Worm (Caenorhabditis elegans): ENCODE measurements around the gene fbxa-61.

fbxa-61 gene

DNA sequence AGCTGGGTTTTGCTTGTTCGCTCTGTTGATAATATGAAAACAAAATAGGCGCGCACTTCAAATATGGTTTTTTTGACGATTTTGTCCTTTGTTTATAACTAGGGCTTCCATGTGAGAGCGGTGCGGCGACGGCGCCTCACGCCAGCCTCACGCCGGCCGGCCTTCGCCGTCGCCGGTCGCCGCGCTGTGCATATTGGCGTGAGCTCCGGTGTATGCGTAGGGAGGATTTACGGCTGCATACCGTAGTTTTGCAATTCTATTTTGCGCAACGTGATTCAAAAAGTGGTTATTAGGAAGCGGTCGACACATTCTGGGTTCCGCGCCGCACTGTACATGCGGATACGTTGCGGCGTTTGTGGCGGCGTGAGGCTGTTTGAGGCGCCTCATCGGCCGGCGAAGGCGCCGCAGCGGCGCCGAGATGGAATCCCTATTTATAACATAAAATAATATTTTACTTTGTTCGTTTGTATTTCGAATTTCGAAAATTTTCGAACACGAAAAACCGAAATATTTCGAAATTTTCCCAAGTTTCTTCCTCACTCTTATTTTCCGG lies 24.7 kb upstream of the fbxa-61 start:
- no peak for TF ChIP-seq crh-2 (tag; optimal IDR thresholded peaks at IDR 0.05)
- no peak for TF ChIP-seq elt-3 (tag; optimal IDR thresholded peaks at IDR 0.05)

DNA sequence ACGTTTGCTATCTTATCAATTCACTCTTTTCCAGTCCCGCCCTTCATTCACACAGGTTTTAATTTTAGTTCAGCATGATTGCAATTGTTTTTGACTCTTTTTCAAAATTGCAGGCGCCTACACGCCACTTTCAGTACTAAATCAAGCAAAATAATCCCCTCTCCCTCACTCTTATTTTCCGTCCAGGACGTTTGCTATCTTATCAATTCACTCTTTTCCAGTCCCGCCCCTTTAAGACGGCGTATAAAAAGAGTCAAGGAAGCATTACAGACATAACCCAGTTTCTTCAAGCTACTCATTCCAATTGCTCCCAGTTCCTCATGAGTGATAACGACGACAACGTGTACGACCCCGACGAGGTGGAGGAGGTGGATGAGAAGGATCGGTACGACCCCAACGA lies 24.2 kb upstream of the fbxa-61 start, which contains the start of gene Y119D3B.21:
Gene Y119D3B.21, plus strand, starts transcription at position 321 of the 400 bp plus-strand sequence.
- no peak for TF ChIP-seq skn-1 (tag; optimal IDR thresholded peaks at IDR 0.05)
- TF ChIP-seq fos-1 (tag; optimal IDR thresholded peaks at IDR 0.05): peak; percentile 84
- no peak for TF ChIP-seq nhr-23 (tag; optimal IDR thresholded peaks at IDR 0.05)
- peak; percentile 53 for TF ChIP-seq ama-1 (optimal IDR thresholded peaks at IDR 0.05)
- TF ChIP-seq sma-9 (GFP tag; optimal IDR thresholded peaks at IDR 0.05): peak; percentile 13
- TF ChIP-seq sma-9 (tag; optimal IDR thresholded peaks at IDR 0.05): no peak
- no peak for TF ChIP-seq ceh-82 (tag; optimal IDR thresholded peaks at IDR 0.05)
- TF ChIP-seq F13H6.1 (tag; optimal IDR thresholded peaks at IDR 0.05): peak; percentile 29
- no peak for TF ChIP-seq lin-39 (tag; optimal IDR thresholded peaks at IDR 0.05)
- no peak for TF ChIP-seq zag-1 (tag; optimal IDR thresholded peaks at IDR 0.05)
- peak; percentile 49 for TF ChIP-seq crh-2 (tag; optimal IDR thresholded peaks at IDR 0.05)
- no peak for TF ChIP-seq nhr-129 (tag; optimal IDR thresholded peaks at IDR 0.05)
- TF ChIP-seq aly-2 (tag; optimal IDR thresholded peaks at IDR 0.05): no peak
- no peak for TF ChIP-seq elt-3 (tag; optimal IDR thresholded peaks at IDR 0.05)
- no peak for TF ChIP-seq mab-5 (tag; optimal IDR thresholded peaks at IDR 0.05)

DNA sequence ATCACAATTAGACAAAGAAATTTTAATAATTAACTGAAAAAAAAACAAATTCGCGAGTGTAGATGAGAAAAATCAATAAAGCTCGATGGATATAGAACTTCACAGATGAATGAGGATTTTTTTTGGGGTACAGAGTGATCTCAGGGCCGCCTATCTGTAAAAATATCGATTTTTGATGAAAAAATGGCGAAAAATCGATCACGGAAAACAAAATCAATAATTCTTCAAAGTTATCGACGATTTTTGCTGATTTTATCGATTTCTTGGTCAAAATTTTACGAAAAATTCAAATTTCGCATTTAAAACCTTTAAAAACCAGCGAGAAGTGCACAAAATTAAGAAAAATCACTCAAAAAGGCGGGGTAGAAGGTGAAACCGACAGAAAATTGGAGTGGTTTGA lies 22.8 kb upstream of the fbxa-61 start:
- TF ChIP-seq sem-4 (tag; optimal IDR thresholded peaks at IDR 0.05) (no peak), nhr-11 (tag; optimal IDR thresholded peaks at IDR 0.05) (no peak), nhr-23 (tag; optimal IDR thresholded peaks at IDR 0.05) (no peak), F13H6.1 (tag; optimal IDR thresholded peaks at IDR 0.05) (no peak)

DNA sequence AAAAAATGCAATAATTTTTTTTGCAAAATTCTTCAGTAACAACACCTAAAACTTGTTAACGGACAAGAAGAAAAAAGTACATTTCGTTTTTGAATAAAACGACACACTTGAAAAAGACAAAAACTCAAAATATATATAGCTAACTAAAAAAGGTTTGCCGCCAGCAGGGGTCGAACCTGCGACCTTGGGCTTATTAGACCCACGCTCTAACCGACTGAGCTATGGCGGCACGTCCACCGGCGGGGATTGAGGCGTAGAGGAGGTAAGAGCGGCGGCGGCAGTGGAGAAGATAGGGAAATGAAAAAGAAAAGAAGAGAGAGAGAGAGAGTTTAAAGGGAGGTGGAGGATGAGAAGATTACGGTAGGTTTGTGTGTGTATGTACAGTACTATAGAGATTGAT lies 20.6 kb upstream of the fbxa-61 start:
- TF ChIP-seq peb-1 (tag; optimal IDR thresholded peaks at IDR 0.05) (no peak), lsy-2 (tag; optimal IDR thresholded peaks at IDR 0.05) (peak in 1 of 2 experiments; percentile 15)

DNA sequence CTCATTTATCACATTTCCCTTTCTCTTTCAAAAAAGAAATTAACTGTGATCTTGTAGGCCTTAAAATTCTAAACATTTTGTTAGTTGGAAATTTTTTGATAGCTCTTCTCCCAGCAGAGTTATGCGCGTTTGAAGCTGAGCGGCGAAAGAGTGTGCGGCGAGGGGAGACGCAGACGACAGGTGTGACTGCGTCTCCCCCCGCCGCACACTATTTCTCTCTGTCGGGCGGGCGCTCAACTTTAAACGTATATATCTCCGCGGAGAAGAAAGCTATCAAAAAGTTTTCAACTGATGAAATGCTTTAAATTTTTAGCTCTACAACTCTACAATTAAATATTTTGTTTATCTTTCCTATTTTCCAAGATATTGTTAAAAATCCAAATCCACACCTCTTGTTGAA lies 19.9 kb upstream of the fbxa-61 start:
- TF ChIP-seq lin-13 (GFP tag; optimal IDR thresholded peaks at IDR 0.05): peak; percentile 58
- TF ChIP-seq elt-3 (tag; optimal IDR thresholded peaks at IDR 0.05): no peak

DNA sequence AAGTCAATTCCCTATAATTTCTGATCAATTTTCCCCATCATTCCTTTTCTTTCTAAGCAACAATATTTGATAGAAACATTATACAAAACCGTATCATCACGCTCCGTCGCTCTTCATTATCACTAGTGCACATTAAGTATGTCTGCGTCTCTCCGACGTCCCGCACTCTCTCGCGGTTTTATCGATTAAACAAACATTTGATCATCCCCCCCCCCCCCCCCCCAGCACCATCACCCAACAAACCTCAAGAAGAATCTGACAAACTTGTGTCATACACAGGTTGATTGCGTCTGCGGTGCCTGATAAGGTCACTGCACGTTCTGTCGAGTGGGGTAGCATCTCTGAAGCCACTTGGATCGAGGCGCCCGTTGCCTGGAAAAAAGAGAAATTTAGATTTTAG lies 18.8 kb upstream of the fbxa-61 start:
- TF ChIP-seq fos-1 (tag; optimal IDR thresholded peaks at IDR 0.05): peak; percentile 50
- TF ChIP-seq nhr-129 (tag; optimal IDR thresholded peaks at IDR 0.05): no peak
- no peak for TF ChIP-seq nhr-6 (tag; optimal IDR thresholded peaks at IDR 0.05)
- TF ChIP-seq nhr-12 (tag; optimal IDR thresholded peaks at IDR 0.05): no peak
- no peak for TF ChIP-seq R02D3.7 (tag; optimal IDR thresholded peaks at IDR 0.05)
- TF ChIP-seq C34F6.9 (tag; optimal IDR thresholded peaks at IDR 0.05): no peak

DNA sequence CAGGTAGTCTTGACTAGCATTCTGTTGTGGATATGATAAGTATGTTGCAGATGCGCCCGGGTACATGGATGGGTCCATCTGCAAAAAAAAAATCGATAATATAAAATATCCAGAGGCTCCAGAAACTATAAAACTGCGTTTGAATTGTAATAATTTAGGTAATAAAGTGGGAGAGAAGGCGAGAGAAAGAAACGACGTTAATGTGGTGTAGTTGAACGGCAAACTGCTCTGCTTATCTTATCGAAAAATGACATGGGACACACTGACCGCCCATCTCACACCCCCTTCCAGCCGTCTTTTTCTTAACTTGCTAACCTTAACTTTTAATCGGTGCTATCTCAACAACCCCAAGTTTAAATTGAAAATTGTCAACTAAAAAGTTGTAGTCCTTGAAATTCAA lies 16.9 kb upstream of the fbxa-61 start:
- TF ChIP-seq lin-11 (tag; optimal IDR thresholded peaks at IDR 0.05) (no peak), fos-1 (tag; optimal IDR thresholded peaks at IDR 0.05) (peak; percentile 65)

DNA sequence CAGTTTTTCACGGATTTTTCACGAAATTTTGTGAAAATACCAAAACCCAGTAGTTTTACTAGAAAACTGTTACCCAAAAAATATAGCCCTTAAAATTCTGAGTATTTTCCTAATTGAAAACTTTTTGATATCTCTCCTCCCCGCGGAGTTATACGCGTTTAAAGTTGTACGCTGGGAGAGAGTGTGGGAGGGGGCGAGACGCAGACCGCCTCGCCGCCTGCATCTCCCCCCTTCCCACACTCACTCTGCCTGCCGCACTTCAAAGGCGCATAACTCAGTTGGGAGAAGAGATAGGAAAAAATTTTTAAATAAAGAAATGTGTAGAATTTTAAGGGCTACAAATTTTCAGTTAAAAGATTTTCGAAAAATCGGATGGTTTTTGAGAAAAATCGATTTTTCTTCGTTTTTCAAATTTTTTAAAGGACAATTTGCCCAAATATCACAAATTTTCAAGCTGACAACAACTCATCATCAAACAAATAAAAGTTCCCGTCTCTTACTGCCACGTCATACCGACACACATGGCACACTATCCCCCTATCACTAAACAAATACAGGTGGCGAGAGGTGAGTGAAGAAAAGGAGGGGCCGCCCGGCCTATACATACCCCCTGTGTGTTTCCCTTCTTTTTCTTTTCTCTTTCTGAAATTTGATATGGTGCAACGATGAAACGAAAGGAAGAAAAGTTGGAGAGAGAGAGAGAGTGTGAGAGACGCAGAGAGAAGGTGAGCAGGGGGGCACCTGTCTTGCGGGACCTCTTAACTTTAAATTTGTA lies 15.3 kb upstream of the fbxa-61 start:
- TF ChIP-seq sma-9 (GFP tag; optimal IDR thresholded peaks at IDR 0.05) (peak; percentile 62), sma-9 (tag; optimal IDR thresholded peaks at IDR 0.05) (no peak), nhr-129 (tag; optimal IDR thresholded peaks at IDR 0.05) (peak; percentile 25), fos-1 (tag; optimal IDR thresholded peaks at IDR 0.05) (peak; percentile 68), ztf-4 (tag; optimal IDR thresholded peaks at IDR 0.05) (no peak), lin-13 (GFP tag; optimal IDR thresholded peaks at IDR 0.05) (peak; percentile 36), sem-4 (tag; optimal IDR thresholded peaks at IDR 0.05) (no peak), crh-2 (tag; optimal IDR thresholded peaks at IDR 0.05) (peak; percentile 85), F13H6.1 (tag; optimal IDR thresholded peaks at IDR 0.05) (peak; percentile 61)
